Worm (Caenorhabditis elegans): Measurements from ENCODE around the gene T04C4.3.

Gene T04C4.3

DNA sequence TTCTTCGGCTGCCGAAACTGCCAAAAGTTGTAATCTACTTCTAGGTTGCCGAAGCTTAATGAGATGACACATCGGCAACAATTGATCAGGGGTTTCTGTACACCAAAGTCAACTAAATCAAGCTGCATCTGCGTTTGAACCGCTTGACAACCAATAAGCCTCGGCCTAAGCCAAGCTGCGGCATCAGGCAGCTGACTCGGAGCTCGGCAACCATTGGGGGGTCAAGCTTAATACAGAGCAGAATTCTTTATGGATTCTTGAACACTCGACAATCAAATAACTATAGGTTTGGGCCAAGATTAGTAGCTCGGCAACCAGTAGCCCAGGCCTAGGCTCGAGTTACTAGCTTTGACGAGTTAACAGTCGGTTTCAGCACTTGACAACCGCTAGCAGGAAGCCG is 4.2 kb upstream of the T04C4.3 start:
- no peak for TF ChIP-seq him-1 (tag; optimal IDR thresholded peaks at IDR 0.05)
- TF ChIP-seq dao-5 (tag; optimal IDR thresholded peaks at IDR 0.05) = no peak
- TF ChIP-seq W03F9.2 (tag; optimal IDR thresholded peaks at IDR 0.05) = no peak

DNA sequence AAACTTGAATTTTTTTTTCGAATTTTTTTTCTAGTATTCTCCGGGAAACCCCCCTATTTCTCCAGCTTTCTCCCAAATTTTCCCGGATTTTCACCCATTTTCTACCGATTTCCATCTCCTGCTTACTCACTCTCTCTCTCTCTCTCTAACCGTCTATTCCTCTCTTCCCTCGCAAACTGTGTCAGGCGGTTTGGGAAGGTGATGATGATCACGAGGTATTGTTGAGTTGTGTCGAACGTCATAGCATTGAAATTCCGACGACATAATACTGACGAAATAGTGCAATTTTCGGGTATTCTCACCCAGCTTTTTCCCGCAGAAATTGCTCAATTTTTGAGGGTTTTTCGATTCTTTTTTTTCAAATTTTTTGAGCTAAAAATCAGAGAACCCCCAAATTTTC is 3.5 kb upstream of the T04C4.3 start:
- TF ChIP-seq him-1 (tag; optimal IDR thresholded peaks at IDR 0.05) (no peak), dao-5 (tag; optimal IDR thresholded peaks at IDR 0.05) (no peak), W03F9.2 (tag; optimal IDR thresholded peaks at IDR 0.05) (no peak)

- no peak for TF ChIP-seq dao-5 (tag; optimal IDR thresholded peaks at IDR 0.05)
- peak; percentile 62 for TF ChIP-seq him-1 (tag; optimal IDR thresholded peaks at IDR 0.05)
- peak; percentile 26 for TF ChIP-seq W03F9.2 (tag; optimal IDR thresholded peaks at IDR 0.05)
Observed at ce11 chrIV:2219334-2219755, 2.7 kb upstream of the T04C4.3 start.

DNA sequence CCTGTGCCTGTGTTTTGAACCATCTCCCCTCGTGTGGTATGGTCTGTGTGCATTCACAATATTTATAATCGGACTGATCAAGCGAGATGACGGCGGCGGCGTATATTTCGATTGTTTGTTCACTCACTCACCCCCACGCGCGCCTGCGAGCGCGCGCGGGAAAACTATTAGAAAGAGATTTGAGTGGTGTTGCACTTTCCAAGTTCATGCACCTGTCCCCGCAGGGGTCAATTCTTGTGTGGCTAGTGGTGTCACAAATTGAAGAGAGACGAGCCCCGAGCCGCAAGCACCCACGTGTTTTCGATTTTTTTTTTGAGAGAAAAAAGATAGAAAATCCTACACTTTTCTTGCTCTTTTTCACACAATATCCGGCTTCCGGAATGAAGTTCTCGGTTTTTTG is 604 bp upstream of the T04C4.3 start:
- TF ChIP-seq W03F9.2 (tag; optimal IDR thresholded peaks at IDR 0.05) = no peak
- TF ChIP-seq dao-5 (tag; optimal IDR thresholded peaks at IDR 0.05) = no peak
- TF ChIP-seq him-1 (tag; optimal IDR thresholded peaks at IDR 0.05) = no peak

- no peak for TF ChIP-seq W03F9.2 (tag; optimal IDR thresholded peaks at IDR 0.05)
- no peak for TF ChIP-seq dao-5 (tag; optimal IDR thresholded peaks at IDR 0.05)
- no peak for TF ChIP-seq him-1 (tag; optimal IDR thresholded peaks at IDR 0.05)
Observed at ce11 chrIV:2198741-2199140, 17.9 kb downstream of the T04C4.3 start, which contains the start of gene Y71G10AR.4. Gene Y71G10AR.4, plus strand, starts transcription at chrIV:2199041.

ce11 chrIV:2195598-2195997 is 21.1 kb downstream of the T04C4.3 start:
- TF ChIP-seq W03F9.2 (tag; optimal IDR thresholded peaks at IDR 0.05) (no peak), him-1 (tag; optimal IDR thresholded peaks at IDR 0.05) (no peak), dao-5 (tag; optimal IDR thresholded peaks at IDR 0.05) (no peak)

ce11 chrIV:2193558-2193957 is 23.1 kb downstream of the T04C4.3 start:
- TF ChIP-seq dao-5 (tag; optimal IDR thresholded peaks at IDR 0.05) = no peak
- no peak for TF ChIP-seq W03F9.2 (tag; optimal IDR thresholded peaks at IDR 0.05)
- no peak for TF ChIP-seq him-1 (tag; optimal IDR thresholded peaks at IDR 0.05)

ce11 chrIV:2193037-2193436 is 23.6 kb downstream of the T04C4.3 start:
- no peak for TF ChIP-seq W03F9.2 (tag; optimal IDR thresholded peaks at IDR 0.05)
- no peak for TF ChIP-seq him-1 (tag; optimal IDR thresholded peaks at IDR 0.05)
- TF ChIP-seq dao-5 (tag; optimal IDR thresholded peaks at IDR 0.05) = no peak

DNA sequence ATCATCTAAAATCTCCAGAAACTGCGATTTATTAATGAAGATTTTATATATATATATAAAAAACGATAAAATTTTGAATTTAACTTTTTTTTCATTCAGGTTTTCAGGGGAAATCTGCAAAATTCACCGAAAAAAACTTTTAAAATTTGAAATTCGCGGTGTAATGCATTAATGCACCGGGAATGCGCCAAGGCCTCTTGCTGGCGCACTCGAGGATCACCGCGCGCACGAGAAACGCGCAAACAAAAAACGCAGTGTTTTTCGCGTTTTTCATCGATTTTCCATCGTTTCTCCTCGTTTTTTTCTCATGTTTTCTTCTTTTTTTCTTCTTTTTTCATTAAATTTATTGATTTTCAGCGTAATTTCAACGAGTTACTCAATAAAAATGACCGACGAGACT is 39.1 kb downstream of the T04C4.3 start, which contains the start of gene hrpu-2:
Gene hrpu-2, plus strand, starts transcription at position 352 of the 400 bp plus-strand sequence.
- TF ChIP-seq dao-5 (tag; optimal IDR thresholded peaks at IDR 0.05) = no peak
- peak; percentile 73 for TF ChIP-seq W03F9.2 (tag; optimal IDR thresholded peaks at IDR 0.05)
- TF ChIP-seq him-1 (tag; optimal IDR thresholded peaks at IDR 0.05) = peak; percentile 35

DNA sequence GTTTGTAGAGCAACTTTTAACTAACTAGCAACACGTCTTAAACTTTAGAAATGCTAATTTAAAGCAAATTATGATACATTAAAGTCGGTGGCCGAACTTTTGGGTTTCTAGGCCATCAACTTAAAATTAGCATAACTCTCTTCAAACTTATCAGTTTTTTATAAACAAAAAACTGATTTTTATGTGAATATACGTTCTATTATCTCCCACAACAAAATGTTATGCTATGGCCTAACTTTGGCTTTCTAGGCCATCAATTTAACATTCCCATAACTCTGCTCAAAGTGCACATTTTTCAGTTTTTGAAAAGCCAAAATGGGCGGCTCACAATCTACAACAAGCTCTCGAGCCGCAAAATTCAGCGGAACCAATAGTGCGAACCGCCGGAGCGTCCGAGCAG is 41.4 kb downstream of the T04C4.3 start, which contains the start of gene C54E4.1:
Gene C54E4.1, plus strand, starts transcription at position 301 of the 400 bp plus-strand sequence.
- TF ChIP-seq dao-5 (tag; optimal IDR thresholded peaks at IDR 0.05) (no peak), W03F9.2 (tag; optimal IDR thresholded peaks at IDR 0.05) (no peak), him-1 (tag; optimal IDR thresholded peaks at IDR 0.05) (no peak)

DNA sequence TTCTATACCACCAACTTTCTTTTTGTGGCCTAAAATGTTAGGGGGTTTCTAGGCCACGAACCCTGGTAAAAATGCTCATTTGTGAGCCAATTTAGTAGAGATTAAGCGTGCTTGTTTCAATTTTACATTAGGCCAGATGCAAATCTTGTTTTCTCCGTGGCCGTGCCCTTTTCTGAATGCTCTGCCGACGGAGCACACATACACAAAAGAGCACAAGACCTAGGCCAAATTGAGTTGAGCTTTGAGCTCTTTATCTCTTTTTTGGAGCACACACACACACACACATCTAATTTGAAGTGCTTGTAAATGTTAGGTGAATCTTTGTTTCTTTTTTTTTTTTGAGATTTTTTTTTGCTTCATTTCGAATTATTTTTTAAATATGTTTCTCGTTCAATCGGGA is 43.8 kb downstream of the T04C4.3 start:
- TF ChIP-seq dao-5 (tag; optimal IDR thresholded peaks at IDR 0.05) = no peak
- TF ChIP-seq W03F9.2 (tag; optimal IDR thresholded peaks at IDR 0.05) = no peak
- TF ChIP-seq him-1 (tag; optimal IDR thresholded peaks at IDR 0.05) = no peak

- no peak for TF ChIP-seq W03F9.2 (tag; optimal IDR thresholded peaks at IDR 0.05)
Observed at ce11 chrIV:2170332-2170731, 46.3 kb downstream of the T04C4.3 start.

DNA sequence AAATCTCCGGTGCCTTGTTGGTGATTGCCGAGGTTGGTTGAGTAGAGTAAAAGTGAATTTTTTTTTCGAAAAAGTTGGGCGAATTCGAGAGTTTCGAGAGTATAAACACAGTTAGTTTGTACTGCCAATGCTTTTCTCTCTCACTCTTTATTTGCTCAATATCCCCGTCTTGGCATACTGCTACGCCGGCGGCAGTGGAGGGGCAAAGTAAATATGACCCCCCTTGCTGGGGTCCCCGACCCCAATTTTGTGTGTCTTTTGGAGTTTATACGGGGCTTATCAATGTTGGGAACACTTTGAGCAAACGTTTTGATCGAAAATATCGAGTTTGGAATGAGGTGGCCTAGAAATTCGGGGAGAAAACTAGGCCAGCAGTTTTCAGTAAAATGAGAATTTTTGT is 48.1 kb downstream of the T04C4.3 start, which contains the start of gene C54E4.4:
Gene C54E4.4, minus strand, starts transcription at position 101 of the 400 bp plus-strand sequence.
- TF ChIP-seq W03F9.2 (tag; optimal IDR thresholded peaks at IDR 0.05) = no peak
- no peak for TF ChIP-seq him-1 (tag; optimal IDR thresholded peaks at IDR 0.05)
- TF ChIP-seq dao-5 (tag; optimal IDR thresholded peaks at IDR 0.05) = no peak
